Worm (Caenorhabditis elegans) whole organism, late embryonic: ENCODE measurements around the gene sre-32.

Experiments
- C38D4.7 ChIP-seq: fragments of 200-800 bp; sonication (Bioruptor generic); optimal IDR thresholded peaks from 2 replicates; lab custom pipeline; 2018; ENCODE audit warnings: mild to moderate bottlenecking, missing genetic modification characterization, moderate library complexity, missing compliant biosample characterization
- F13H6.1 ChIP-seq: sonication (generic microtip); optimal IDR thresholded peaks from 2 replicates; lab custom pipeline; 2016; ENCODE audit warnings: missing genetic modification characterization, missing compliant biosample characterization
- K09A11.1 ChIP-seq: sonication (generic microtip); optimal IDR thresholded peaks from 2 replicates; lab custom pipeline; 2017; ENCODE audit warnings: antibody characterized with exemption, mild to moderate bottlenecking, missing genetic modification characterization, missing compliant biosample characterization; ENCODE audit not compliant: insufficient read depth
- T23F11.4 ChIP-seq: fragments of 200-800 bp; sonication (Bioruptor generic); optimal IDR thresholded peaks from 2 replicates; lab custom pipeline; 2018; ENCODE audit warnings: mild to moderate bottlenecking, missing genetic modification characterization, missing compliant biosample characterization
- Y22D7AL.16 ChIP-seq: sonication (generic microtip); optimal IDR thresholded peaks from 2 replicates; lab custom pipeline; 2016; ENCODE audit warnings: missing genetic modification characterization, missing compliant biosample characterization
- ahr-1 ChIP-seq: sonication (generic microtip); optimal IDR thresholded peaks from 2 replicates; lab custom pipeline; 2016; ENCODE audit warnings: missing genetic modification characterization, missing compliant biosample characterization
- ama-1 ChIP-seq: fragments of 150-350 bp; optimal IDR thresholded peaks from 2 replicates; lab custom pipeline; 2014
- ceh-14 ChIP-seq: sonication (generic microtip); optimal IDR thresholded peaks from 2 replicates; lab custom pipeline; 2016; ENCODE audit warnings: missing genotype, missing genetic modification characterization, missing compliant biosample characterization
- ceh-18 ChIP-seq: sonication (generic microtip); optimal IDR thresholded peaks from 2 replicates; lab custom pipeline; 2016; ENCODE audit warnings: missing genetic modification characterization, missing compliant biosample characterization
- ceh-19 ChIP-seq: fragments of 200-800 bp; sonication (Bioruptor generic); optimal IDR thresholded peaks from 2 replicates; lab custom pipeline; 2018; ENCODE audit warnings: mild to moderate bottlenecking, missing genetic modification characterization, missing compliant biosample characterization
- ceh-2 ChIP-seq: sonication (generic microtip); optimal IDR thresholded peaks from 2 replicates; lab custom pipeline; 2016; ENCODE audit warnings: missing genotype, missing genetic modification characterization, missing compliant biosample characterization
- ceh-30 ChIP-seq: fragments of 150-350 bp; optimal IDR thresholded peaks from 2 replicates; lab custom pipeline; 2014; ENCODE audit warnings: missing biosample characterization, missing genetic modification characterization
- ceh-45 ChIP-seq: fragments of 200-800 bp; sonication (Bioruptor generic); IDR thresholded peaks from 2 replicates; pipeline ENCODE4 v1.3.6; 2022; ENCODE audit warnings: missing genetic modification reagents, missing genetic modification characterization, missing compliant biosample characterization
- ceh-48 ChIP-seq: sonication (generic microtip); optimal IDR thresholded peaks from 2 replicates; lab custom pipeline; 2016; ENCODE audit warnings: missing genetic modification characterization, inconsistent platforms, missing compliant biosample characterization
- ceh-9 ChIP-seq: sonication (generic microtip); optimal IDR thresholded peaks from 2 replicates; lab custom pipeline; 2016; ENCODE audit warnings: mild to moderate bottlenecking, missing genetic modification characterization, inconsistent platforms, missing compliant biosample characterization
- dmd-4 ChIP-seq: sonication (generic microtip); optimal IDR thresholded peaks from 2 replicates; lab custom pipeline; 2016; ENCODE audit warnings: borderline replicate concordance, missing genetic modification characterization, missing compliant biosample characterization
- elt-2 ChIP-seq: sonication (generic microtip); optimal IDR thresholded peaks from 2 replicates; lab custom pipeline; 2016; ENCODE audit warnings: missing genetic modification reagents, missing genetic modification characterization, missing compliant biosample characterization
- elt-4 ChIP-seq: sonication (generic microtip); optimal IDR thresholded peaks from 2 replicates; lab custom pipeline; 2016; ENCODE audit warnings: missing genetic modification characterization, missing compliant biosample characterization
- ets-4 ChIP-seq: sonication (generic microtip); optimal IDR thresholded peaks from 2 replicates; lab custom pipeline; 2016; ENCODE audit warnings: missing genetic modification characterization, missing compliant biosample characterization
- eyg-1 ChIP-seq: sonication (generic microtip); optimal IDR thresholded peaks from 2 replicates; lab custom pipeline; 2016; ENCODE audit warnings: missing genotype, missing genetic modification characterization, missing compliant biosample characterization
- fkh-10 ChIP-seq: fragments of 150-350 bp; optimal IDR thresholded peaks from 2 replicates; lab custom pipeline; 2014; ENCODE audit warnings: missing biosample characterization, missing genetic modification reagents, missing genetic modification characterization
- fkh-6 ChIP-seq: sonication (generic microtip); optimal IDR thresholded peaks from 2 replicates; lab custom pipeline; 2016; ENCODE audit warnings: missing genetic modification characterization, missing compliant biosample characterization
- gmeb-2 ChIP-seq: sonication (generic microtip); optimal IDR thresholded peaks from 2 replicates; lab custom pipeline; 2016; ENCODE audit warnings: missing genetic modification characterization, inconsistent platforms, missing compliant biosample characterization
- hlh-30 ChIP-seq: sonication (generic microtip); optimal IDR thresholded peaks from 2 replicates; lab custom pipeline; 2017; ENCODE audit warnings: antibody characterized with exemption, missing genetic modification characterization, missing compliant biosample characterization; ENCODE audit not compliant: insufficient read depth
- hlh-6 ChIP-seq: sonication (generic microtip); optimal IDR thresholded peaks from 2 replicates; lab custom pipeline; 2016; ENCODE audit warnings: missing genotype, missing genetic modification characterization, missing compliant biosample characterization
- hlh-8 ChIP-seq: sonication (generic microtip); optimal IDR thresholded peaks from 2 replicates; lab custom pipeline; 2016; ENCODE audit warnings: missing genotype, missing genetic modification characterization, missing compliant biosample characterization
- lin-11 ChIP-seq: fragments of 200-800 bp; sonication (Bioruptor generic); optimal IDR thresholded peaks from 2 replicates; lab custom pipeline; 2018; ENCODE audit warnings: mild to moderate bottlenecking, missing genetic modification characterization, missing compliant biosample characterization
- madf-2 ChIP-seq: sonication (generic microtip); optimal IDR thresholded peaks from 2 replicates; lab custom pipeline; 2017; ENCODE audit warnings: missing genetic modification characterization, missing compliant biosample characterization
- mec-3 ChIP-seq: sonication (generic microtip); optimal IDR thresholded peaks from 2 replicates; lab custom pipeline; 2016; ENCODE audit warnings: borderline replicate concordance, missing genetic modification characterization, missing compliant biosample characterization
- nfya-1 ChIP-seq: sonication (generic microtip); optimal IDR thresholded peaks from 2 replicates; lab custom pipeline; 2017; ENCODE audit warnings: missing genetic modification characterization, mild to moderate bottlenecking, missing compliant biosample characterization, antibody characterized with exemption, moderate library complexity
- nhr-11 ChIP-seq: fragments of 150-350 bp; optimal IDR thresholded peaks from 2 replicates; lab custom pipeline; 2014; ENCODE audit warnings: missing biosample characterization, missing genetic modification characterization
- nhr-232 ChIP-seq: sonication (generic microtip); optimal IDR thresholded peaks from 2 replicates; lab custom pipeline; 2016; ENCODE audit warnings: missing genetic modification characterization, missing compliant biosample characterization
- npax-4 ChIP-seq: sonication (generic microtip); optimal IDR thresholded peaks from 2 replicates; lab custom pipeline; 2016; ENCODE audit warnings: missing genetic modification characterization, missing compliant biosample characterization
- odd-2 ChIP-seq: sonication (generic microtip); optimal IDR thresholded peaks from 2 replicates; lab custom pipeline; 2017; ENCODE audit warnings: antibody characterized with exemption, mild to moderate bottlenecking, missing genetic modification characterization, missing compliant biosample characterization
- pag-3 ChIP-seq: sonication (generic microtip); optimal IDR thresholded peaks from 2 replicates; lab custom pipeline; 2016; ENCODE audit warnings: missing compliant biosample characterization, missing genetic modification characterization, borderline replicate concordance
- pax-1 ChIP-seq: fragments of 150-350 bp; optimal IDR thresholded peaks from 2 replicates; lab custom pipeline; 2014; ENCODE audit warnings: missing biosample characterization, missing genetic modification characterization
- pha-4 ChIP-seq: fragments of 150-350 bp; optimal IDR thresholded peaks from 2 replicates; lab custom pipeline; 2018; ENCODE audit warnings: missing biosample characterization, missing genetic modification reagents, missing genetic modification characterization
- ref-2 ChIP-seq: sonication (generic microtip); optimal IDR thresholded peaks from 2 replicates; lab custom pipeline; 2016; ENCODE audit warnings: missing genetic modification characterization, missing compliant biosample characterization
- sdc-2 ChIP-seq: sonication (generic microtip); optimal IDR thresholded peaks from 2 replicates; lab custom pipeline; 2016; ENCODE audit warnings: missing genotype, missing genetic modification characterization, missing compliant biosample characterization
- sox-2 ChIP-seq: fragments of 200-800 bp; sonication (Bioruptor generic); IDR thresholded peaks from 2 replicates; pipeline ENCODE4 v1.3.6; 2022; ENCODE audit warnings: missing genetic modification reagents, missing genetic modification characterization, missing compliant biosample characterization
- syd-9 ChIP-seq: sonication (generic microtip); optimal IDR thresholded peaks from 2 replicates; lab custom pipeline; 2016; ENCODE audit warnings: mild to moderate bottlenecking, missing genetic modification characterization, moderate library complexity, missing compliant biosample characterization
- tbx-7 ChIP-seq: sonication (generic microtip); optimal IDR thresholded peaks from 2 replicates; lab custom pipeline; 2016; ENCODE audit warnings: missing genotype, missing genetic modification characterization, missing compliant biosample characterization
- unc-3 ChIP-seq, 2 experiments: fragments of 200-800 bp in 1 of 2; sonication (Bioruptor generic) in 1 of 2; sonication (generic microtip) in 1 of 2; conservative IDR thresholded peaks in 1 of 2; optimal IDR thresholded peaks in 1 of 2; 2 replicates each; pipeline versions ENCODE4 v1.3.6 to Lab custom; 2016 to 2022; ENCODE audit warnings: missing compliant biosample characterization in 2 of 2, missing genetic modification characterization in 2 of 2, missing genetic modification reagents in 1 of 2
- unc-55 ChIP-seq: sonication (generic microtip); optimal IDR thresholded peaks from 2 replicates; lab custom pipeline; 2017; ENCODE audit warnings: missing biosample characterization, missing genetic modification reagents, missing genetic modification characterization
- zip-5 ChIP-seq: sonication (generic microtip); optimal IDR thresholded peaks from 2 replicates; lab custom pipeline; 2016; ENCODE audit warnings: missing genetic modification characterization, missing compliant biosample characterization

Gene sre-32

DNA sequence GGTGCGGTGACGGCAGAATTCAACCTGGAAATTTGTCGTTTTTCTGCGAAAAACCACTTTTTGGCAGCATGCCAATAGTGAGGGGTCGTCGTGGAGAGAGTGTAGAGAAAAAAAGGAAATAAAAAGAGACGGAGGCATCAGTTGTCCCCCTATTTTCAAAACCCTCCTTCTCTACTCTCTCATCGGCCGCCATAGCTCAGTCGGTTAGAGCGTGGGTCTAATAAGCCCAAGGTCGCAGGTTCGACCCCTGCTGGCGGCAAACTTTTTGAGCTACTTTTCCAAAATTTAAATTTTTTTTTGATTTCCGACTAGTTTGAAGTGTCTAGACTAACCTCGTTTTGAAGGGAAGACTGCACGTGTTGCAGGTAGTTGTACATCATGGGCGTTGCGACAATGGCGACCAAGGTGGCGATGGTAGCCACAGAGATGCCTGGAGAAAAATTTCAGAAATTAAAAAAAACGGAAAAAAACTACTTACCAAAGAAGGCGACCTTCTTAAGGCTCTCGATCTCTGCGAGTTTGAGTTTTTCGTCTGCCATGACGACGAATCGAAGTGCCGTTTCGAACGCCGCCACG lies 38.1 kb upstream of the sre-32 start, which contains the start of gene col-85 (continued):
- TF ChIP-seq ceh-18 (tag; lab: Kevin White, UChicago) (peak; percentile 86), elt-2 (tag; lab: Kevin White, UChicago) (peak; percentile 96), dmd-4 (tag; lab: Kevin White, UChicago) (peak; percentile 94), ceh-19 (GFP tag; lab: Kevin White, UChicago) (peak; percentile 94), C38D4.7 (GFP tag; lab: Kevin White, UChicago) (peak; percentile 90), nhr-11 (no peak), unc-55 (no peak), K09A11.1 (tag; lab: Kevin White, UChicago) (peak; percentile 88), hlh-6 (tag; lab: Kevin White, UChicago) (peak; percentile 95), sdc-2 (tag; lab: Kevin White, UChicago) (peak; percentile 89), pha-4 (tag; lab: Kevin White, UChicago) (no peak), lin-11 (tag; lab: Kevin White, UChicago) (peak; percentile 87), zip-5 (tag; lab: Kevin White, UChicago) (peak; percentile 83), nhr-232 (tag; lab: Kevin White, UChicago) (peak; percentile 85), ahr-1 (peak; percentile 86), ceh-2 (peak; percentile 88), mec-3 (peak; percentile 75), ceh-9 (tag; lab: Kevin White, UChicago) (peak; percentile 93), elt-4 (tag; lab: Kevin White, UChicago) (no peak), eyg-1 (tag; lab: Kevin White, UChicago) (peak; percentile 68), odd-2 (tag; lab: Kevin White, UChicago) (peak; percentile 79), madf-2 (tag; lab: Kevin White, UChicago) (peak; percentile 93), sox-2 (GFP tag; lab: Robert Waterston, UW) (peak; percentile 92), npax-4 (tag; lab: Kevin White, UChicago) (peak; percentile 88), unc-3 (GFP tag; conservative IDR thresholded peaks at IDR 0.05; lab: Robert Waterston, UW) (peak; percentile 94), unc-3 (tag; optimal IDR thresholded peaks at IDR 0.05; lab: Kevin White, UChicago) (peak; percentile 94), Y22D7AL.16 (tag; lab: Kevin White, UChicago) (peak; percentile 94), hlh-8 (tag; lab: Kevin White, UChicago) (peak; percentile 90), fkh-10 (peak; percentile 52), ceh-45 (peak; percentile 96), syd-9 (tag; lab: Kevin White, UChicago) (peak; percentile 93), ceh-14 (peak; percentile 96), ref-2 (tag; lab: Kevin White, UChicago) (peak; percentile 89), ceh-48 (peak; percentile 86), pax-1 (tag; lab: Kevin White, UChicago) (no peak), nfya-1 (tag; lab: Kevin White, UChicago) (peak; percentile 84), F13H6.1 (tag; lab: Kevin White, UChicago) (peak; percentile 85), tbx-7 (tag; lab: Kevin White, UChicago) (peak; percentile 43), ama-1 (no peak), gmeb-2 (tag; lab: Kevin White, UChicago) (peak; percentile 98)

DNA sequence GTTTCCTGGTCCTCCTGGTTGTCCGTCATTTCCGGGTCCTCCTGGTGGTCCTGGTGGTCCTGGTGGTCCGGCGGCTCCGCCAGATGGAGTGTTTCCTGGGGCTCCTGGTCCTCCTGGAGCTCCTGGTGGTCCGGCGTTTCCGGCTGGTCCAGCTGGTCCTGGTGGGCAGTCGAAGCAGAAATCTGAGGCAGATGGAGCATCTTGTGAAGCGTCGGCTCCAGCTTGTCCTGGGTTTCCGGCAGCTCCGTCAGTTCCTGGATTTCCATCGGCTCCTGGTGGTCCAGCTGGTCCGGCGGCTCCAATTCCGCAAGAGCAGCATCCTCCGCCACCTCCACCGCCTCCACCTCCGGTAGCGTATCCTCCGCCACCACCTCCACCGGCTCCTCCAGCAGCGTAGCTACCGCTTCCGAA lies 37.5 kb upstream of the sre-32 start:
- TF ChIP-seq ceh-30 (tag; lab: Kevin White, UChicago), result no peak
- TF ChIP-seq T23F11.4 (GFP tag; lab: Kevin White, UChicago), result no peak
- no peak for TF ChIP-seq pag-3
- TF ChIP-seq unc-3 (GFP tag; conservative IDR thresholded peaks at IDR 0.05; lab: Robert Waterston, UW), result no peak
- TF ChIP-seq unc-3 (tag; optimal IDR thresholded peaks at IDR 0.05; lab: Kevin White, UChicago), result no peak
- TF ChIP-seq fkh-6 (tag; lab: Kevin White, UChicago), result no peak
- no peak for TF ChIP-seq ets-4 (tag; lab: Kevin White, UChicago)
- TF ChIP-seq gmeb-2 (tag; lab: Kevin White, UChicago), result no peak
- TF ChIP-seq hlh-30 (tag; lab: Kevin White, UChicago), result no peak
- TF ChIP-seq nhr-11, result no peak
- TF ChIP-seq F13H6.1 (tag; lab: Kevin White, UChicago), result no peak
- no peak for TF ChIP-seq pha-4 (tag; lab: Kevin White, UChicago)
- TF ChIP-seq, all 69 proteins: peak for 0
